Worm (Caenorhabditis elegans) whole organism, L4/young adult: ENCODE results near the gene F29B9.11.

Experiments used
- W03F9.2 ChIP-seq: fragments of 150-350 bp; optimal IDR thresholded peaks from 2 replicates; lab custom pipeline; 2014; ENCODE audit warnings: missing biosample characterization, missing genetic modification characterization
- dao-5 ChIP-seq: sonication (generic microtip); optimal IDR thresholded peaks from 2 replicates; lab custom pipeline; 2016; ENCODE audit warnings: missing genotype, missing genetic modification characterization, moderate library complexity, missing compliant biosample characterization
- him-1 ChIP-seq: sonication (generic microtip); optimal IDR thresholded peaks from 2 replicates; lab custom pipeline; 2016; ENCODE audit warnings: missing genotype, missing genetic modification reagents, missing genetic modification characterization, missing compliant biosample characterization

Gene F29B9.11

ce11 chrIV:4643577-4643976, 16.4 kb downstream of the F29B9.11 start:
- no peak for TF ChIP-seq dao-5
- no peak for TF ChIP-seq W03F9.2
- no peak for TF ChIP-seq him-1 (tag; lab: Kevin White, UChicago)

- TF ChIP-seq dao-5 (no peak), him-1 (tag; lab: Kevin White, UChicago) (no peak), W03F9.2 (no peak)
Observed at ce11 chrIV:4640941-4641340, 19.1 kb downstream of the F29B9.11 start.

ce11 chrIV:4639352-4639751, 20.6 kb downstream of the F29B9.11 start:
- no peak for TF ChIP-seq dao-5
- TF ChIP-seq him-1 (tag; lab: Kevin White, UChicago): no peak
- TF ChIP-seq W03F9.2: no peak

- no peak for TF ChIP-seq W03F9.2
- TF ChIP-seq dao-5: no peak
- no peak for TF ChIP-seq him-1 (tag; lab: Kevin White, UChicago)
Observed at ce11 chrIV:4637840-4638239, 22.2 kb downstream of the F29B9.11 start, which contains the start of gene F19C7.8. Gene F19C7.8, minus strand, starts transcription at chrIV:4638095.

ce11 chrIV:4636001-4636400, 24.0 kb downstream of the F29B9.11 start, which contains the start of gene R105.5:
Gene R105.5, plus strand, starts transcription at chrIV:4636301.
- TF ChIP-seq dao-5 (no peak), W03F9.2 (no peak), him-1 (tag; lab: Kevin White, UChicago) (no peak)

ce11 chrIV:4633393-4633792, 26.6 kb downstream of the F29B9.11 start, which contains the start of gene R105.1:
Gene R105.1, plus strand, starts transcription at chrIV:4633693.
- TF ChIP-seq W03F9.2 (no peak), him-1 (tag; lab: Kevin White, UChicago) (no peak), dao-5 (no peak)

ce11 chrIV:4623852-4624251, 36.1 kb downstream of the F29B9.11 start:
- no peak for TF ChIP-seq him-1 (tag; lab: Kevin White, UChicago)
- TF ChIP-seq W03F9.2: no peak
- no peak for TF ChIP-seq dao-5

- TF ChIP-seq W03F9.2 (no peak), dao-5 (no peak), him-1 (tag; lab: Kevin White, UChicago) (no peak)
Observed at ce11 chrIV:4613516-4613915, 46.5 kb downstream of the F29B9.11 start.

ce11 chrIV:4612597-4612996, 47.4 kb downstream of the F29B9.11 start:
- TF ChIP-seq W03F9.2 (no peak), him-1 (tag; lab: Kevin White, UChicago) (no peak), dao-5 (no peak)

ce11 chrIV:4611740-4612139, 48.3 kb downstream of the F29B9.11 start:
- no peak for TF ChIP-seq him-1 (tag; lab: Kevin White, UChicago)
- no peak for TF ChIP-seq dao-5
- TF ChIP-seq W03F9.2: no peak
